Fruit fly (Drosophila melanogaster) whole organism, embryonic: ENCODE data around the gene Hmr.

Source experiments
- Atf6 ChIP-seq: fragments of 200-800 bp; sonication (Bioruptor generic); IDR thresholded peaks from 2 replicates; pipeline ENCODE4 v1.3.6; 2022; ENCODE audit warnings: missing biosample characterization, missing genetic modification characterization
- CG3847 ChIP-seq: fragments of 200-800 bp; sonication (Bioruptor generic); IDR thresholded peaks from 2 replicates; pipeline ENCODE4 v1.3.6; 2022; ENCODE audit warnings: missing biosample characterization, missing genetic modification characterization
- Dbx ChIP-seq: fragments of 200-800 bp; sonication (Bioruptor generic); IDR thresholded peaks from 3 replicates; pipeline ENCODE4 v1.3.6; 2022; ENCODE audit warnings: missing biosample characterization, missing genetic modification characterization
- Dip3 ChIP-seq: fragments of 200-800 bp; sonication (Bioruptor generic); optimal IDR thresholded peaks from 3 replicates; lab custom pipeline; 2016; ENCODE audit warnings: missing biosample characterization, missing genetic modification characterization
- NC2β ChIP-seq: fragments of 200-800 bp; sonication (Bioruptor generic); optimal IDR thresholded peaks from 2 replicates; lab custom pipeline; 2016; ENCODE audit warnings: missing biosample characterization, missing genetic modification characterization
- Ravus ChIP-seq: fragments of 200-800 bp; sonication (Bioruptor generic); IDR thresholded peaks from 2 replicates; pipeline ENCODE4 v1.3.6; 2022; ENCODE audit warnings: missing biosample characterization, missing genetic modification characterization
- dm ChIP-seq: fragments of 200-800 bp; sonication (Bioruptor generic); optimal IDR thresholded peaks from 3 replicates; lab custom pipeline; 2016; ENCODE audit warnings: missing biosample characterization, missing genetic modification characterization

DNA sequence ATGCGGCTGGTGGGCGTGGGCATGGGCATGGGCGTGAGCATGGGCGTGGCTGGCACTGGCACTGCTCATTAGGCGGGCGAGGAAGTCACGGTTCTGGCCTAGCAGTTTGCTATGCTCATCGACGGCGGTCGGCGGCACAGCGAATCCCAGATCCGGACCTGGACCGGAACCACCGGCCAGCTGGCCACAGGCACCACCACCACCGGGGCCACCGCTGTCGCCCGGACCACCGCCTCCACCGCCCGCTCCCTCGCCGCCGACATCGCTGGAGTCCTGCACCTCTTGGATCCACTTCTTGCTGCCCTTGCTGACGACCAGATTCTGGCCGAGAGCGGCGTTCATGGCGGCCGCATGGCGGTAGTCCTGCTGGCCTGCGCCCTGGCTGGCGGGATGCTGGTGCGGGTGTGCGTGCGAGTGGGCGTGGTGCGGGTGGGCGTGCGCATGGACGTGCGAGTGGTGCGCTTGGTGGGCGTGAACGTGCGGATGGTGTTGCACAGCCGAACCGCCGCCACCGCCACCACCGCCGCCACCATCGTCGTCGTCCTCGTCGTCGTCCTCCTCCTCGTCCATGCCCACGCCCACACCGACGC lies 11.3 kb upstream of the Hmr start:
- no peak for TF ChIP-seq Atf6 (GFP tag; lab: Robert Waterston, UW)
- no peak for TF ChIP-seq dm (GFP tag; lab: Kevin White, UChicago)
- no peak for TF ChIP-seq NC2β (GFP tag; lab: Kevin White, UChicago)
- TF ChIP-seq Dip3 (GFP tag; lab: Kevin White, UChicago): no peak
- no peak for TF ChIP-seq Ravus
- TF ChIP-seq CG3847 (GFP tag; lab: Robert Waterston, UW): no peak
- TF ChIP-seq Dbx (GFP tag; lab: Robert Waterston, UW): no peak
